Worm (Caenorhabditis elegans): ENCODE data around the gene T07C4.12.

DNA sequence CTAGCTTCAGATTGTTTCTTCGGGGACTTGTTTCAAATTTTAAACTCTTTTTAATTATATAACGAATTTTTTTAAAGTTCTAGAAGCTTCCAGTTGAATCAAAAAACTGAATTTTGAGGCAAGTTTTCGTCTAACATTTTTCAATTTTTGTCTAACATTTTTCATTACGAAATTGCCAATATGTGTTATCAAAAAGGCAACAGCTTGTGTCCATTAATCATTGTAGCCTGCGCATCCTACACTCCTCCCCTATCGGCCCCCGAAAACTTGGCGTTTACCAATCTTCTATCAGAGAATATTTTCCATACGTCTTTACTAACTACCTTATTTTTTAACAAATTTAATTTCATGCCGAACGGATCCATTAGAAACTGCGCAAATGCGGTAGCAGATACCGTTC lies 32.4 kb downstream of the T07C4.12 start, which contains the start of gene vglu-3:
- TF ChIP-seq ztf-29 (GFP tag; IDR thresholded peaks at IDR 0.05) = no peak
- no peak for TF ChIP-seq klf-2 (GFP tag; conservative IDR thresholded peaks at IDR 0.05)
- no peak for TF ChIP-seq ref-1 (GFP tag; conservative IDR thresholded peaks at IDR 0.05)
- no peak for TF ChIP-seq T22C8.4 (GFP tag; IDR thresholded peaks at IDR 0.05)
- TF ChIP-seq cog-1 (tag; optimal IDR thresholded peaks at IDR 0.05) = no peak
- no peak for TF ChIP-seq flt-1 (GFP tag; IDR thresholded peaks at IDR 0.05)

Measured in whole organism, midembryonic.